Worm (Caenorhabditis elegans) whole organism, late embryonic: ENCODE results near the gene F15A4.5.

Experiments
- ama-1 ChIP-seq: fragments of 150-350 bp; optimal IDR thresholded peaks from 2 replicates; lab custom pipeline; 2014
- ceh-45 ChIP-seq: fragments of 200-800 bp; sonication (Bioruptor generic); IDR thresholded peaks from 2 replicates; pipeline ENCODE4 v1.3.6; 2022; ENCODE audit warnings: missing genetic modification reagents, missing genetic modification characterization, missing compliant biosample characterization
- tbx-2 ChIP-seq: sonication (generic microtip); optimal IDR thresholded peaks from 2 replicates; lab custom pipeline; 2016; ENCODE audit warnings: missing genetic modification characterization, missing compliant biosample characterization

DNA sequence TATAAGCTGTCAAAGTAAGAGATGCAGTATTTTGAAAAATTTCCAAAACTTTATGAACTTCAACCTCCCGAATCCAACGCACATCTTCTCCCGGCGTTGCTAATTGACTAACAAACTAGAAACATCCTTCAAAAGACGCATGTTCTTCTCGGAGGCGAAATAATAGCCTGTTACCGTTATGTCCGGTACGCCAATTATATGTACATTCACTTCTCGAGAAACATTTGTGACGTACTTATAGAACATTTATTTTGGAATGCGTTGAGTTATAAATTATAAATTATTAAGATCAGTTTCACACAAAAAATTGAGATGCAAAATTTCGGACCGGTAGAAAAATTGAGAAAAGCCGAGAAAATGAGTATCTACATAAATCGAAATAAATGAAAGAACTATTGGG is 25.9 kb upstream of the F15A4.5 start, which contains the start of gene T21B4.3:
- TF ChIP-seq ama-1 (no peak), tbx-2 (tag; lab: Kevin White, UChicago) (no peak), ceh-45 (GFP tag; lab: Robert Waterston, UW) (no peak)
